Fruit fly (Drosophila melanogaster) whole organism, prepupa: ENCODE results near the gene CG8509.
"Not testable (repeated sequence)": the region's sequence is repeated elsewhere in the genome, so short reads cannot be mapped to it uniquely, and the experiment has no call there.

Source experiments
- CG11294 ChIP-seq: fragments of 200-800 bp; sonication (Bioruptor generic); IDR thresholded peaks from 2 replicates; pipeline ENCODE4 v1.3.6; 2022; ENCODE audit warnings: missing biosample characterization, missing genetic modification characterization
- CG3919 ChIP-seq: fragments of 200-800 bp; sonication (Bioruptor generic); optimal IDR thresholded peaks from 3 replicates; lab custom pipeline; 2016; ENCODE audit warnings: missing biosample characterization, missing genetic modification characterization
- CG8119 ChIP-seq: fragments of 200-800 bp; sonication (Bioruptor generic); IDR thresholded peaks from 3 replicates; pipeline ENCODE4 v1.3.6; 2022; ENCODE audit warnings: missing biosample characterization, missing genetic modification characterization
- cyc ChIP-seq: fragments of 200-800 bp; sonication (Bioruptor generic); optimal IDR thresholded peaks from 3 replicates; lab custom pipeline; 2016; ENCODE audit warnings: missing biosample characterization, missing genetic modification characterization
- spab ChIP-seq: fragments of 200-800 bp; sonication (Bioruptor generic); optimal IDR thresholded peaks from 2 replicates; lab custom pipeline; 2017; ENCODE audit warnings: missing biosample characterization, mild to moderate bottlenecking, missing genetic modification characterization, missing genetic modification reagents
- topi ChIP-seq: fragments of 200-800 bp; sonication (Bioruptor generic); optimal IDR thresholded peaks from 3 replicates; lab custom pipeline; 2016; ENCODE audit warnings: missing biosample characterization, missing genetic modification characterization

DNA sequence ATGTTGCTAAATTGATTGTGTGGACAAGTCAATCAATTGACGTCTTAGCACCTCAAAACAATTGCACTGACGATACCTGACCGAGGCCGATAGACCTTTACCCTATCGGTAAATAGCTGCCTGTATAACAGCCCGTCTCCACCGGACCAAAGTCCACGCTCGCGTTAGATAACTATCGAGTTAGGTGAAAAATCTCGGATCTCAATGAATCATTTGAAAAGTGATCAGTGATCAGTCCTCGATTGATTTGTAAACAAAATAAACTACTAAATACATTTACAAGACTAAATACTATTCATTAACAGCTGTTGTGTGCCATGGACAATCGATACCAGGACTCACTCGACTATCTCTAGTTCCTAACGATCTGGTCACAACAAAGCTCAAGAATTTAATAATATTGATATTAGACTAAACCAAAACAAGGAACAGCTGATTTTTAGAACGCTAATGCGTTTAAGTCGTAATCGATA, 10.2 kb upstream of the CG8509 start, which contains the start of the genes sordd2 and CG15602:
- TF ChIP-seq CG11294 (GFP tag; lab: Robert Waterston, UW); cyc (GFP tag; lab: Kevin White, UChicago); spab (GFP tag; lab: Kevin White, UChicago); topi (GFP tag; lab: Kevin White, UChicago); CG8119 (GFP tag; lab: Robert Waterston, UW); CG3919 (GFP tag; lab: Kevin White, UChicago): not testable (repeated sequence)
